Worm (Caenorhabditis elegans) whole organism, L2 larva: Measurements from ENCODE around the gene Y57G11C.499.

Source experiments
- C34F6.9 ChIP-seq: fragments of 150-350 bp; optimal IDR thresholded peaks from 2 replicates; lab custom pipeline; 2014; ENCODE audit warnings: missing biosample characterization, missing genetic modification characterization
- F13H6.1 ChIP-seq: sonication (generic microtip); optimal IDR thresholded peaks from 2 replicates; lab custom pipeline; 2016; ENCODE audit warnings: missing genetic modification characterization, missing compliant biosample characterization
- Y55F3AM.14 ChIP-seq: fragments of 200-800 bp; sonication (Bioruptor generic); optimal IDR thresholded peaks from 2 replicates; lab custom pipeline; 2018; ENCODE audit warnings: mild to moderate bottlenecking, missing genetic modification characterization, missing compliant biosample characterization
- ZK546.5 ChIP-seq: sonication (generic microtip); optimal IDR thresholded peaks from 2 replicates; lab custom pipeline; 2017; ENCODE audit warnings: missing biosample characterization, missing genetic modification characterization
- alr-1 ChIP-seq: fragments of 150-350 bp; optimal IDR thresholded peaks from 2 replicates; lab custom pipeline; 2014; ENCODE audit warnings: missing biosample characterization, missing genetic modification characterization
- aly-2 ChIP-seq: fragments of 150-350 bp; optimal IDR thresholded peaks from 2 replicates; lab custom pipeline; 2014; ENCODE audit warnings: missing biosample characterization, missing genetic modification characterization
- ceh-16 ChIP-seq: fragments of 150-350 bp; optimal IDR thresholded peaks from 2 replicates; lab custom pipeline; 2014; ENCODE audit warnings: missing biosample characterization, missing genetic modification characterization
- dmd-4 ChIP-seq: sonication (generic microtip); optimal IDR thresholded peaks from 2 replicates; lab custom pipeline; 2017; ENCODE audit warnings: missing biosample characterization, missing genetic modification characterization
- egl-27 ChIP-seq: sonication (generic microtip); optimal IDR thresholded peaks from 3 replicates; lab custom pipeline; 2017; ENCODE audit warnings: missing biosample characterization, missing genetic modification reagents, missing genetic modification characterization
- fos-1 ChIP-seq: fragments of 150-350 bp; optimal IDR thresholded peaks from 2 replicates; lab custom pipeline; 2014; ENCODE audit warnings: missing biosample characterization, missing genetic modification characterization
- lin-11 ChIP-seq: fragments of 150-350 bp; sonication (generic microtip); optimal IDR thresholded peaks from 2 replicates; lab custom pipeline; 2014; ENCODE audit warnings: missing biosample characterization, missing genetic modification characterization, inconsistent platforms, mixed read lengths
- lin-13 ChIP-seq: fragments of 150-350 bp; optimal IDR thresholded peaks from 2 replicates; lab custom pipeline; 2014; ENCODE audit warnings: missing biosample characterization, missing genetic modification reagents, missing genetic modification characterization
- lin-39 ChIP-seq: fragments of 150-350 bp; optimal IDR thresholded peaks from 2 replicates; lab custom pipeline; 2014; ENCODE audit warnings: missing biosample characterization, missing genetic modification reagents, missing genetic modification characterization
- lsy-2 ChIP-seq, 2 experiments: fragments of 150-350 bp in 1 of 2; sonication (generic microtip) in 1 of 2; optimal IDR thresholded peaks; 2 replicates each; lab custom pipeline; 2014 to 2017; ENCODE audit warnings: missing biosample characterization in 2 of 2, missing genetic modification characterization in 2 of 2
- mdl-1 ChIP-seq, 2 experiments: fragments of 150-350 bp in 1 of 2; sonication (generic microtip) in 1 of 2; optimal IDR thresholded peaks; 2 replicates each; lab custom pipeline; 2017; ENCODE audit warnings: missing biosample characterization in 2 of 2, missing genetic modification characterization in 2 of 2
- nhr-10 ChIP-seq: sonication (generic microtip); optimal IDR thresholded peaks from 2 replicates; lab custom pipeline; 2017; ENCODE audit warnings: missing biosample characterization, missing genetic modification characterization
- nhr-11 ChIP-seq: fragments of 150-350 bp; optimal IDR thresholded peaks from 2 replicates; lab custom pipeline; 2014; ENCODE audit warnings: missing biosample characterization, missing genetic modification characterization
- nhr-21 ChIP-seq: fragments of 150-350 bp; optimal IDR thresholded peaks from 2 replicates; lab custom pipeline; 2014; ENCODE audit warnings: missing biosample characterization, missing genetic modification characterization
- nhr-23 ChIP-seq: fragments of 150-350 bp; optimal IDR thresholded peaks from 2 replicates; lab custom pipeline; 2014; ENCODE audit warnings: missing biosample characterization, missing genetic modification reagents, missing genetic modification characterization
- nhr-6 ChIP-seq: fragments of 150-350 bp; optimal IDR thresholded peaks from 2 replicates; lab custom pipeline; 2014; ENCODE audit warnings: missing biosample characterization, missing genetic modification characterization
- nhr-77 ChIP-seq: fragments of 150-350 bp; optimal IDR thresholded peaks from 2 replicates; lab custom pipeline; 2014; ENCODE audit warnings: missing biosample characterization, missing genetic modification characterization
- peb-1 ChIP-seq: fragments of 150-350 bp; optimal IDR thresholded peaks from 2 replicates; lab custom pipeline; 2014; ENCODE audit warnings: missing biosample characterization, missing genetic modification characterization
- sem-4 ChIP-seq: fragments of 150-350 bp; optimal IDR thresholded peaks from 2 replicates; lab custom pipeline; 2014; ENCODE audit warnings: missing biosample characterization, missing genetic modification reagents, missing genetic modification characterization
- skn-1 ChIP-seq: sonication (generic microtip); optimal IDR thresholded peaks from 2 replicates; lab custom pipeline; 2017; ENCODE audit warnings: missing biosample characterization, missing genetic modification characterization
- snpc-4 ChIP-seq: fragments of 150-350 bp; optimal IDR thresholded peaks from 2 replicates; lab custom pipeline; 2014; ENCODE audit warnings: missing biosample characterization, missing genetic modification characterization
- unc-39 ChIP-seq: fragments of 150-350 bp; optimal IDR thresholded peaks from 2 replicates; lab custom pipeline; 2014; ENCODE audit warnings: missing biosample characterization, missing genetic modification characterization
- unc-55 ChIP-seq: fragments of 150-350 bp; sonication (generic microtip); optimal IDR thresholded peaks from 3 replicates; lab custom pipeline; 2014; ENCODE audit warnings: missing biosample characterization, missing genetic modification reagents, missing genetic modification characterization
- unc-62 ChIP-seq: fragments of 150-350 bp; optimal IDR thresholded peaks from 2 replicates; lab custom pipeline; 2014; ENCODE audit warnings: missing biosample characterization, missing genetic modification reagents, missing genetic modification characterization
- zag-1 ChIP-seq: fragments of 150-350 bp; optimal IDR thresholded peaks from 2 replicates; lab custom pipeline; 2014; ENCODE audit warnings: missing biosample characterization, missing genetic modification characterization
- ztf-1 ChIP-seq: fragments of 200-800 bp; sonication (Bioruptor generic); conservative IDR thresholded peaks from 2 replicates; pipeline ENCODE4 v1.3.6; 2022; ENCODE audit warnings: missing genetic modification characterization, missing compliant biosample characterization
- ztf-11 ChIP-seq: sonication (generic microtip); optimal IDR thresholded peaks from 2 replicates; lab custom pipeline; 2017; ENCODE audit warnings: missing biosample characterization, missing genetic modification characterization

The Y57G11C.499 gene

DNA sequence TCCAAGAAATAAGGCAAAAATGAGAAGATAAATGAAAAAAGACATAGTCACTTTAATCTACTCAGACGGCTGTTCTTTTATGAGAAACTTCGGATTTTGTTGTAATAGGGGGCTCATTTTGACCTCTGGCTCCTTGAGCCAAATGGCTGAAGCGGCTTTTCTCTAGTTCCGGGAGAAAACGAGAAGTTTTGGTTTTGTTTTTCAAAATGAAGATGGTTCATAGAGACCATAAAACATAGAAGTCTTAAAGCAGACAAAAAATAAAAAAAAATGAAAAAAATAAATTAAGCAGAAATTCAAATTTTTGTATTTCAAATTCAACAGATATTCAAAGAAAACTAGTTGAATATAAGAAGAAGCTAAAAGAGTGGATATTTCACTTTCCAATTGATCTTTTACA is 48.4 kb downstream of the Y57G11C.499 start, which contains the start of gene Y57G11C.41:
Y57G11C.41 (minus strand) TSS at position 101 of the 400 bp plus-strand sequence.
- TF ChIP-seq ztf-1 (GFP tag; lab: Robert Waterston, UW): no peak
- no peak for TF ChIP-seq C34F6.9
- TF ChIP-seq ZK546.5 (tag; lab: Kevin White, UChicago): no peak
- TF ChIP-seq snpc-4: no peak
- TF ChIP-seq nhr-77 (tag; lab: Kevin White, UChicago): no peak
- TF ChIP-seq unc-62 (GFP tag; lab: Kevin White, UChicago): no peak
- no peak for TF ChIP-seq nhr-6 (tag; lab: Kevin White, UChicago)
- TF ChIP-seq ceh-16 (tag; lab: Kevin White, UChicago): no peak
- no peak for TF ChIP-seq F13H6.1 (tag; lab: Kevin White, UChicago)
- no peak for TF ChIP-seq zag-1 (tag; lab: Kevin White, UChicago)
- no peak for TF ChIP-seq peb-1
- TF ChIP-seq mdl-1 (tag; optimal IDR thresholded peaks at IDR 0.05; lab: Kevin White, UChicago): no peak
- no peak for TF ChIP-seq ztf-11 (tag; lab: Kevin White, UChicago)
- TF ChIP-seq skn-1 (tag; lab: Kevin White, UChicago): no peak
- TF ChIP-seq nhr-10 (tag; lab: Kevin White, UChicago): no peak
- TF ChIP-seq lin-39 (tag; lab: Kevin White, UChicago): no peak
- TF ChIP-seq lin-11: no peak
- no peak for TF ChIP-seq nhr-21
- TF ChIP-seq unc-55 (GFP tag; lab: Kevin White, UChicago): no peak
- no peak for TF ChIP-seq nhr-11 (tag; lab: Kevin White, UChicago)
- TF ChIP-seq, all 48 proteins: peak for 0

DNA sequence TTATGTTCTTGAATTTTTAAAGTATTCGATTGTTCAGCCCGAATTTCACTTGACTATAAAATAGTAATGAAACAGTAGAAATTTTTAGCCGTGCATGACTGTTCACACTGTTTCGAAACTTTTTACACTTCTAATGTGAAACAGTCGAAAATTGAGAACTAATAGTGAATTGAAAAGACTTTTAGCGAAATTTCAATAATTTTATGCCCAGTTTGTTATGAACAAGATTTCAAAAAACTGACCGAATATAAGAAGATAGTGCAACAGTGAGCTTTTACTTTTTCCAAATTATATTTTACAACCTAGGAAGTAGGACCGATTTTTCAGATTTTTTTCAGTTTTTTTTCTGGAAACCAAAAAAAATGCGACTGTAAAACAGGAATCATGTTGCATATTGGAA is 49.8 kb downstream of the Y57G11C.499 start:
- TF ChIP-seq lsy-2 (tag; optimal IDR thresholded peaks at IDR 0.05; lab: Kevin White, UChicago) (no peak), Y55F3AM.14 (GFP tag; lab: Kevin White, UChicago) (no peak), aly-2 (no peak), nhr-11 (tag; lab: Kevin White, UChicago) (no peak), ztf-1 (GFP tag; lab: Robert Waterston, UW) (no peak), ceh-16 (tag; lab: Kevin White, UChicago) (no peak), unc-55 (GFP tag; lab: Kevin White, UChicago) (no peak), fos-1 (tag; lab: Kevin White, UChicago) (no peak)

DNA sequence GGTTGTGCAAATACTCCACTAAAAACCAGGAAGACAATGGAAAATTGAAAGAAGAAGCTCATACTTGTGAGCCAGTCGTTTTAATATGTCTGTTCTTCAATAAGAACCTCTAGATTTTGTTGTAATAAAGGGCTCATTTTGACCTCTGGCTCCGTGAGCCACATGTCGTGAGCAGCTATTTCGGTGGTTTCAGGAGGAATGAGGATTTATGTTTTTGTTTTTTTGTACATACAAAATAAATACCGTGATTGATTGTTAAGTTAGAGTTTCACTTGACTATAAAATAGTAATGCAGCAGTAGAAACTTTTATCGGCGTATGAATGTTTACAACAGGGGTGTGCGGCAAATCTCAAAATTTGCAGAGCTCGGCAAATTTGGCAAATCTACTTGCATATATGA is 50.6 kb downstream of the Y57G11C.499 start, which contains the start of gene Y57G11C.40:
Y57G11C.40 (minus strand) TSS at position 101 of the 400 bp plus-strand sequence.
- TF ChIP-seq ztf-11 (tag; lab: Kevin White, UChicago) (no peak), F13H6.1 (tag; lab: Kevin White, UChicago) (no peak), lin-11 (no peak), nhr-6 (tag; lab: Kevin White, UChicago) (no peak), unc-39 (tag; lab: Kevin White, UChicago) (no peak), alr-1 (tag; lab: Kevin White, UChicago) (no peak), egl-27 (tag; lab: Kevin White, UChicago) (no peak), sem-4 (tag; lab: Kevin White, UChicago) (no peak), skn-1 (tag; lab: Kevin White, UChicago) (no peak), lin-13 (GFP tag; lab: Kevin White, UChicago) (no peak), ztf-1 (GFP tag; lab: Robert Waterston, UW) (no peak), dmd-4 (tag; lab: Kevin White, UChicago) (no peak), nhr-23 (tag; lab: Kevin White, UChicago) (no peak)
- TF ChIP-seq, all 48 proteins: peak for 0
